Worm (Caenorhabditis elegans): Measurements from ENCODE around the gene str-187.

DNA sequence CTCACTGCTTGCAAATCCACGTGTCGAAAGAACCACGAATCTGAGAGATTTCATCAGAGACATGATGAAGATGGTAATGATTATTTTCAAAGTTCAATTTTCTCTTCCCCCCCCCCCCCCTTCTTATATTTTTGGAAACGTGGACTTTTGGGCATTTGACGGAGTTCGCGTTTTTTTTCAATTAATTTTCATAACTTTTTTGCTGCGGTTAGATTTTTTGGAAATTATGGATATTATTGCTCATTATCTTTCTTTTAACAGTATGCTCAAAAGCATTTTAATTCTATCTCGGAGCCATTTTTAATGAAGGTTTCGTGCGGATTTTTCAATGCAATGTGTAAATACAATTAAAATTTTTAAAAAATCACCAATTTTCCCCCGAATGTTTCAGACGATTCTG, 6.1 kb upstream of the str-187 start, which contains the start of gene phyh-1:
- no peak for TF ChIP-seq him-1 (tag; optimal IDR thresholded peaks at IDR 0.05)
- TF ChIP-seq dao-5 (tag; optimal IDR thresholded peaks at IDR 0.05) = no peak
- TF ChIP-seq W03F9.2 (tag; optimal IDR thresholded peaks at IDR 0.05) = no peak
